Worm (Caenorhabditis elegans): ENCODE results near the gene C35D10.12.
A peak's percentile ranks its signal among the peaks of the same experiment; 100 is the strongest.

C35D10.12 gene

DNA sequence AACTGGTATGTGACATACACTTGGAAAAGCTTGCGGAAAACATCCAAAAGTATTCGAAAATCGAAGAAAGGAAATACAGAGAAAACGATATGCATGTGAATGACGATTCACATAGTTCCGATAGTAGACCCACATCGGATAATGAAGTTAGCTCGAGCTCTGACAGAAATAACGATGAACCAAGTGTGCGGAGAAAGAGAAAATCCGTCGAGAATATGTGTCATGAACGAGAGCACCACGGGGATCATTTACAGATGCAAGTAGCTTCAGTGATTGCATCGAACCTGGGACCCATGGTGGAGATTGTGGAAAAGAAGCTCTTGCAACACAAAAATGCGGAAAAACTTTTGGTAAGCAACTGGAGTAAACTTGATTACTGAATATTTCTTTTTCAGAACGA is 17.6 kb downstream of the C35D10.12 start:
- no peak for TF ChIP-seq ceh-82 (tag; optimal IDR thresholded peaks at IDR 0.05)
- TF ChIP-seq ZK546.5 (tag; optimal IDR thresholded peaks at IDR 0.05), result no peak

DNA sequence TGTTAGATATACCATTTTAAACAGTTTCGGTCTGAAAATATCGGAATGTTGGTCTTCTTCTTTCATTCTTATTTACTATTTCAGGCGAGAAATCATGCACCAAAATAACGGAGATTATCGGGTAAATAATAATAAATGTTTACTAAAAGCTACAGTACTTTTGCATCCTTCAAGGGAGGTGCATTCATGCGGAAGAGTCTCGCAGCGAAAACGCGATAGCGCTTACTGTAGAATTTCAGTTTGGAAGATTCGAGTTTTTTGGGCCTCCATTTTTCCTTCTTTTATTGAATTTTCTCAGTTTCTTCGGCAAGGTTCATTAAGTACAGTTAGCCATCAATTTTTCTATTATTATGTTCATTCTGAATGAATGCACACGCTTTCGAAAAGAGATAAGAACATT is 18.5 kb downstream of the C35D10.12 start, which contains the start of gene C35D10.7:
Gene C35D10.7 (plus strand): TSS at position 85 of the 400 bp plus-strand sequence.
- TF ChIP-seq ztf-4 (tag; optimal IDR thresholded peaks at IDR 0.05) (no peak), sma-9 (GFP tag; optimal IDR thresholded peaks at IDR 0.05) (no peak), sma-9 (tag; optimal IDR thresholded peaks at IDR 0.05) (no peak), peb-1 (tag; optimal IDR thresholded peaks at IDR 0.05) (no peak), unc-62 (GFP tag; optimal IDR thresholded peaks at IDR 0.05) (no peak), gmeb-1 (tag; optimal IDR thresholded peaks at IDR 0.05) (no peak), egl-27 (tag; optimal IDR thresholded peaks at IDR 0.05) (no peak)

DNA sequence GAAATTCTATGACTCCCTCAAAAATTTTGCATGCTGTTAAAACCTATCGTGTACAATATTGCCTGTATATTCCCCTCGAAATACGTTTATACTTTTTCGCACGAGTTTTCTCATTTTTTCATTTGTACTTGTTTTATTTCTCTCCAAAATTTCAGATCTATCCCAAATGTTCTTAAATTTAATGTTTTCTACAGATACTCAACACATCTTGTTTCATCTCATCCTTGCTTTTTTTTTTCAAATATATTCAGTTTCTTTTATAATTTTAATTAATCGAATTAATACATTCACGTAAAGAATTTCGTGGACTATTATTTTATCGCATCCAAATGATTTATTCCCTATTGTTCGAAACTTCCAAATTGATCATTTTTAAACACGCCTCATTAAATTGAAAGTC is 19.7 kb downstream of the C35D10.12 start, which contains the start of gene C35D10.8:
Gene C35D10.8 (plus strand): TSS at position 301 of the 400 bp plus-strand sequence.
- TF ChIP-seq dmd-4 (tag; optimal IDR thresholded peaks at IDR 0.05), result no peak
- TF ChIP-seq mdl-1 (tag; optimal IDR thresholded peaks at IDR 0.05), result no peak
- no peak for TF ChIP-seq nhr-12 (tag; optimal IDR thresholded peaks at IDR 0.05)
- no peak for TF ChIP-seq sma-3 (GFP tag; optimal IDR thresholded peaks at IDR 0.05)
- TF ChIP-seq nhr-25 (tag; optimal IDR thresholded peaks at IDR 0.05), result no peak
- no peak for TF ChIP-seq nhr-23 (tag; optimal IDR thresholded peaks at IDR 0.05)
- TF ChIP-seq unc-55 (GFP tag; optimal IDR thresholded peaks at IDR 0.05), result no peak
- no peak for TF ChIP-seq alr-1 (tag; optimal IDR thresholded peaks at IDR 0.05)
- no peak for TF ChIP-seq lin-11 (tag; optimal IDR thresholded peaks at IDR 0.05)
- no peak for TF ChIP-seq lin-13 (GFP tag; optimal IDR thresholded peaks at IDR 0.05)
- TF ChIP-seq mab-5 (tag; optimal IDR thresholded peaks at IDR 0.05), result no peak
- TF ChIP-seq ZK546.5 (tag; optimal IDR thresholded peaks at IDR 0.05), result no peak
- TF ChIP-seq ceh-16 (tag; optimal IDR thresholded peaks at IDR 0.05), result no peak
- no peak for TF ChIP-seq ceh-82 (tag; optimal IDR thresholded peaks at IDR 0.05)

ce11 chrIII:4852025-4852424 is 22.5 kb downstream of the C35D10.12 start, which contains the start of gene ced-4:
Gene ced-4 (plus strand): TSS chrIII:4852325.
- TF ChIP-seq F13H6.1 (tag; optimal IDR thresholded peaks at IDR 0.05) (no peak), nhr-25 (tag; optimal IDR thresholded peaks at IDR 0.05) (no peak), blmp-1 (tag; optimal IDR thresholded peaks at IDR 0.05; ENCODE audit: insufficient read depth) (no peak), unc-39 (tag; optimal IDR thresholded peaks at IDR 0.05) (no peak), ztf-11 (tag; optimal IDR thresholded peaks at IDR 0.05) (no peak), lin-39 (tag; optimal IDR thresholded peaks at IDR 0.05) (no peak), nhr-21 (tag; optimal IDR thresholded peaks at IDR 0.05) (no peak), elt-1 (tag; optimal IDR thresholded peaks at IDR 0.05) (no peak), ceh-16 (tag; optimal IDR thresholded peaks at IDR 0.05) (no peak), ztf-4 (tag; optimal IDR thresholded peaks at IDR 0.05) (no peak), peb-1 (tag; optimal IDR thresholded peaks at IDR 0.05) (no peak), sma-3 (GFP tag; optimal IDR thresholded peaks at IDR 0.05) (no peak), nhr-23 (tag; optimal IDR thresholded peaks at IDR 0.05) (no peak), ceh-82 (tag; optimal IDR thresholded peaks at IDR 0.05) (no peak), lin-11 (tag; optimal IDR thresholded peaks at IDR 0.05) (no peak)

ce11 chrIII:4850139-4850538 is 24.4 kb downstream of the C35D10.12 start, which contains the start of gene F26A1.1:
Gene F26A1.1 (plus strand): TSS chrIII:4850507.
- TF ChIP-seq egl-27 (tag; optimal IDR thresholded peaks at IDR 0.05) (no peak), F13H6.1 (tag; optimal IDR thresholded peaks at IDR 0.05) (no peak), unc-55 (GFP tag; optimal IDR thresholded peaks at IDR 0.05) (peak; percentile 54), peb-1 (tag; optimal IDR thresholded peaks at IDR 0.05) (no peak), R02D3.7 (tag; optimal IDR thresholded peaks at IDR 0.05) (no peak), C34F6.9 (tag; optimal IDR thresholded peaks at IDR 0.05) (no peak), aly-2 (tag; optimal IDR thresholded peaks at IDR 0.05) (no peak), sma-3 (GFP tag; optimal IDR thresholded peaks at IDR 0.05) (no peak), lin-11 (tag; optimal IDR thresholded peaks at IDR 0.05) (no peak), nhr-23 (tag; optimal IDR thresholded peaks at IDR 0.05) (no peak), ZK546.5 (tag; optimal IDR thresholded peaks at IDR 0.05) (no peak), gmeb-1 (tag; optimal IDR thresholded peaks at IDR 0.05) (peak; percentile 6), elt-3 (tag; optimal IDR thresholded peaks at IDR 0.05) (no peak), nhr-6 (tag; optimal IDR thresholded peaks at IDR 0.05) (no peak), nhr-10 (tag; optimal IDR thresholded peaks at IDR 0.05) (no peak), ceh-82 (tag; optimal IDR thresholded peaks at IDR 0.05) (no peak), nhr-25 (tag; optimal IDR thresholded peaks at IDR 0.05) (no peak), alr-1 (tag; optimal IDR thresholded peaks at IDR 0.05) (no peak), lsy-2 (tag; optimal IDR thresholded peaks at IDR 0.05) (peak in 1 of 2 experiments; percentile 38), nhr-129 (tag; optimal IDR thresholded peaks at IDR 0.05) (peak; percentile 8), ceh-16 (tag; optimal IDR thresholded peaks at IDR 0.05) (no peak), lin-39 (tag; optimal IDR thresholded peaks at IDR 0.05) (no peak), ztf-11 (tag; optimal IDR thresholded peaks at IDR 0.05) (no peak), mbf-1 (tag; optimal IDR thresholded peaks at IDR 0.05) (no peak), crh-2 (tag; optimal IDR thresholded peaks at IDR 0.05) (peak; percentile 5), ztf-4 (tag; optimal IDR thresholded peaks at IDR 0.05) (no peak), unc-62 (GFP tag; optimal IDR thresholded peaks at IDR 0.05) (no peak), elt-1 (tag; optimal IDR thresholded peaks at IDR 0.05) (no peak), ztf-1 (GFP tag; conservative IDR thresholded peaks at IDR 0.05) (no peak), sem-4 (tag; optimal IDR thresholded peaks at IDR 0.05) (no peak)
